Fruit fly (Drosophila melanogaster): Measurements from ENCODE around the gene GstO1.

Gene GstO1

dm6 chr3L:8524816-8525625, at the start of gene GstO1, which contains the start of gene foi:
Gene GstO1 (minus strand): TSS chr3L:8524866.
Gene foi (plus strand): TSS chr3L:8525244.
- TF ChIP-seq h (optimal IDR thresholded peaks at IDR 0.05) = no peak
- no peak for TF ChIP-seq Sin3A (optimal IDR thresholded peaks at IDR 0.05)
- TF ChIP-seq insv (optimal IDR thresholded peaks at IDR 0.05) = no peak
- no peak for TF ChIP-seq Myc (optimal IDR thresholded peaks at IDR 0.05)
- TF ChIP-seq ttk (optimal IDR thresholded peaks at IDR 0.05) = no peak
- no peak for TF ChIP-seq psq (optimal IDR thresholded peaks at IDR 0.05)

- TF ChIP-seq ttk (optimal IDR thresholded peaks at IDR 0.05) = no peak
- no peak for TF ChIP-seq h (optimal IDR thresholded peaks at IDR 0.05)
- TF ChIP-seq psq (optimal IDR thresholded peaks at IDR 0.05) = no peak
- TF ChIP-seq Sin3A (optimal IDR thresholded peaks at IDR 0.05) = no peak
- TF ChIP-seq Myc (optimal IDR thresholded peaks at IDR 0.05) = no peak
Observed at dm6 chr3L:8560637-8561036, 36.0 kb upstream of the GstO1 start.

dm6 chr3L:8559754-8560328, 35.2 kb upstream of the GstO1 start:
- TF ChIP-seq Myc (optimal IDR thresholded peaks at IDR 0.05) (no peak), ttk (optimal IDR thresholded peaks at IDR 0.05) (no peak), insv (optimal IDR thresholded peaks at IDR 0.05) (no peak), Sin3A (optimal IDR thresholded peaks at IDR 0.05) (no peak), h (optimal IDR thresholded peaks at IDR 0.05) (no peak), psq (optimal IDR thresholded peaks at IDR 0.05) (no peak)

dm6 chr3L:8557018-8557417, 32.4 kb upstream of the GstO1 start:
- TF ChIP-seq psq (optimal IDR thresholded peaks at IDR 0.05) (no peak), Myc (optimal IDR thresholded peaks at IDR 0.05) (no peak), ttk (optimal IDR thresholded peaks at IDR 0.05) (no peak), insv (optimal IDR thresholded peaks at IDR 0.05) (no peak), h (optimal IDR thresholded peaks at IDR 0.05) (no peak), Sin3A (optimal IDR thresholded peaks at IDR 0.05) (no peak)

dm6 chr3L:8554024-8554642, 29.5 kb upstream of the GstO1 start:
- TF ChIP-seq ttk (optimal IDR thresholded peaks at IDR 0.05) (no peak), psq (optimal IDR thresholded peaks at IDR 0.05) (no peak), h (optimal IDR thresholded peaks at IDR 0.05) (no peak), insv (optimal IDR thresholded peaks at IDR 0.05) (no peak), Myc (optimal IDR thresholded peaks at IDR 0.05) (no peak), Sin3A (optimal IDR thresholded peaks at IDR 0.05) (no peak)

- TF ChIP-seq insv (optimal IDR thresholded peaks at IDR 0.05) (no peak), psq (optimal IDR thresholded peaks at IDR 0.05) (no peak), Sin3A (optimal IDR thresholded peaks at IDR 0.05) (no peak), ttk (optimal IDR thresholded peaks at IDR 0.05) (no peak), Myc (optimal IDR thresholded peaks at IDR 0.05) (no peak), h (optimal IDR thresholded peaks at IDR 0.05) (no peak)
Observed at dm6 chr3L:8553125-8553524, 28.5 kb upstream of the GstO1 start.

dm6 chr3L:8550836-8551235, 26.2 kb upstream of the GstO1 start:
- TF ChIP-seq Myc (optimal IDR thresholded peaks at IDR 0.05) = no peak
- no peak for TF ChIP-seq insv (optimal IDR thresholded peaks at IDR 0.05)
- no peak for TF ChIP-seq ttk (optimal IDR thresholded peaks at IDR 0.05)
- no peak for TF ChIP-seq Sin3A (optimal IDR thresholded peaks at IDR 0.05)
- no peak for TF ChIP-seq h (optimal IDR thresholded peaks at IDR 0.05)
- no peak for TF ChIP-seq psq (optimal IDR thresholded peaks at IDR 0.05)

- no peak for TF ChIP-seq insv (optimal IDR thresholded peaks at IDR 0.05)
- TF ChIP-seq Myc (optimal IDR thresholded peaks at IDR 0.05) = no peak
- TF ChIP-seq h (optimal IDR thresholded peaks at IDR 0.05) = no peak
- TF ChIP-seq Sin3A (optimal IDR thresholded peaks at IDR 0.05) = no peak
- no peak for TF ChIP-seq psq (optimal IDR thresholded peaks at IDR 0.05)
- TF ChIP-seq ttk (optimal IDR thresholded peaks at IDR 0.05) = no peak
Observed at dm6 chr3L:8549183-8549890, 24.7 kb upstream of the GstO1 start.

- no peak for TF ChIP-seq psq (optimal IDR thresholded peaks at IDR 0.05)
- no peak for TF ChIP-seq insv (optimal IDR thresholded peaks at IDR 0.05)
- no peak for TF ChIP-seq h (optimal IDR thresholded peaks at IDR 0.05)
- TF ChIP-seq ttk (optimal IDR thresholded peaks at IDR 0.05) = no peak
- no peak for TF ChIP-seq Sin3A (optimal IDR thresholded peaks at IDR 0.05)
- TF ChIP-seq Myc (optimal IDR thresholded peaks at IDR 0.05) = no peak
Observed at dm6 chr3L:8547104-8547523, 22.4 kb upstream of the GstO1 start.

dm6 chr3L:8546355-8546771, 21.7 kb upstream of the GstO1 start:
- TF ChIP-seq insv (optimal IDR thresholded peaks at IDR 0.05) (no peak), Myc (optimal IDR thresholded peaks at IDR 0.05) (no peak), Sin3A (optimal IDR thresholded peaks at IDR 0.05) (no peak), psq (optimal IDR thresholded peaks at IDR 0.05) (no peak), ttk (optimal IDR thresholded peaks at IDR 0.05) (no peak), h (optimal IDR thresholded peaks at IDR 0.05) (no peak)

dm6 chr3L:8545473-8545872, 20.8 kb upstream of the GstO1 start:
- TF ChIP-seq ttk (optimal IDR thresholded peaks at IDR 0.05) (no peak), insv (optimal IDR thresholded peaks at IDR 0.05) (no peak), Sin3A (optimal IDR thresholded peaks at IDR 0.05) (no peak), psq (optimal IDR thresholded peaks at IDR 0.05) (no peak)

- TF ChIP-seq insv (optimal IDR thresholded peaks at IDR 0.05) (no peak), h (optimal IDR thresholded peaks at IDR 0.05) (no peak), Sin3A (optimal IDR thresholded peaks at IDR 0.05) (no peak), psq (optimal IDR thresholded peaks at IDR 0.05) (no peak), ttk (optimal IDR thresholded peaks at IDR 0.05) (no peak), Myc (optimal IDR thresholded peaks at IDR 0.05) (no peak)
Observed at dm6 chr3L:8544710-8545109, 20.0 kb upstream of the GstO1 start, which contains the start of gene rhea. Gene rhea (plus strand): TSS chr3L:8545001.

Data from Kc167 (cell line).